Worm (Caenorhabditis elegans) whole organism, L3 larva: ENCODE data around the gene gpa-18.

ENCODE experiments used
- ceh-82 ChIP-seq: fragments of 150-350 bp; optimal IDR thresholded peaks from 2 replicates; lab custom pipeline; 2014; ENCODE audit warnings: missing biosample characterization, missing genetic modification characterization
- egl-27 ChIP-seq: sonication (generic microtip); optimal IDR thresholded peaks from 4 replicates; lab custom pipeline; 2017; ENCODE audit warnings: missing biosample characterization, missing genetic modification reagents, missing genetic modification characterization
- elt-2 ChIP-seq: sonication (generic microtip); optimal IDR thresholded peaks from 2 replicates; lab custom pipeline; 2016; ENCODE audit warnings: missing genetic modification reagents, mild to moderate bottlenecking, missing genetic modification characterization, missing compliant biosample characterization
- elt-3 ChIP-seq, 3 experiments: fragments of 150-350 bp in 1 of 3; sonication (generic microtip) in 2 of 3; optimal IDR thresholded peaks; 2 replicates in 2 of 3; 4 replicates in 1 of 3; lab custom pipeline; 2014 to 2017; ENCODE audit warnings: missing biosample characterization in 3 of 3, missing genetic modification characterization in 3 of 3
- lin-15B ChIP-seq: fragments of 150-350 bp; optimal IDR thresholded peaks from 2 replicates; lab custom pipeline; 2014; ENCODE audit warnings: missing biosample characterization, missing genetic modification characterization
- lin-39 ChIP-seq: fragments of 150-350 bp; optimal IDR thresholded peaks from 2 replicates; lab custom pipeline; 2018; ENCODE audit warnings: missing biosample characterization, missing genetic modification reagents, missing genetic modification characterization
- mdl-1 ChIP-seq: fragments of 150-350 bp; optimal IDR thresholded peaks from 2 replicates; lab custom pipeline; 2014; ENCODE audit warnings: missing biosample characterization, missing genetic modification characterization
- nhr-23 ChIP-seq: fragments of 150-350 bp; optimal IDR thresholded peaks from 2 replicates; lab custom pipeline; 2014; ENCODE audit warnings: missing biosample characterization, missing genetic modification reagents, missing genetic modification characterization
- nhr-25 ChIP-seq: sonication (generic microtip); optimal IDR thresholded peaks from 2 replicates; lab custom pipeline; 2017; ENCODE audit warnings: missing biosample characterization, missing genetic modification characterization
- nhr-28 ChIP-seq: fragments of 150-350 bp; optimal IDR thresholded peaks from 2 replicates; lab custom pipeline; 2014; ENCODE audit warnings: missing biosample characterization, missing genetic modification characterization
- pha-4 ChIP-seq: fragments of 150-350 bp; optimal IDR thresholded peaks from 2 replicates; lab custom pipeline; 2014; ENCODE audit warnings: missing biosample characterization, missing genetic modification reagents, missing genetic modification characterization
- unc-39 ChIP-seq: sonication (generic microtip); optimal IDR thresholded peaks from 4 replicates; lab custom pipeline; 2017; ENCODE audit warnings: missing biosample characterization, missing genetic modification characterization
- zag-1 ChIP-seq: fragments of 150-350 bp; optimal IDR thresholded peaks from 2 replicates; lab custom pipeline; 2014; ENCODE audit warnings: missing biosample characterization, missing genetic modification characterization

- TF ChIP-seq unc-39 (tag; lab: Kevin White, UChicago) (no peak), elt-2 (no peak), lin-39 (no peak), lin-15B (tag; lab: Kevin White, UChicago) (no peak), zag-1 (tag; lab: Kevin White, UChicago) (no peak), nhr-23 (tag; lab: Kevin White, UChicago) (no peak), nhr-25 (tag; lab: Kevin White, UChicago) (no peak), egl-27 (tag; lab: Kevin White, UChicago) (no peak), ceh-82 (tag; lab: Kevin White, UChicago) (no peak), pha-4 (tag; lab: Kevin White, UChicago) (no peak), nhr-28 (tag; lab: Kevin White, UChicago) (no peak), elt-3 (tag; optimal IDR thresholded peaks at IDR 0.05; lab: Kevin White, UChicago) (no peak), mdl-1 (tag; lab: Kevin White, UChicago) (no peak)
Measured at ce11 chrIV:5169335-5169734, 26.1 kb downstream of the gpa-18 start.
